Worm (Caenorhabditis elegans) whole organism, L3 larva: ENCODE results near the gene C24A3.4.

Source experiments
- ama-1 ChIP-seq: fragments of 150-350 bp; optimal IDR thresholded peaks from 2 replicates; lab custom pipeline; 2018
- ceh-16 ChIP-seq: sonication (generic microtip); optimal IDR thresholded peaks from 2 replicates; lab custom pipeline; 2017; ENCODE audit warnings: missing biosample characterization, missing genetic modification characterization
- ceh-28 ChIP-seq: fragments of 150-350 bp; optimal IDR thresholded peaks from 2 replicates; lab custom pipeline; 2014; ENCODE audit warnings: missing biosample characterization, missing genetic modification reagents, missing genetic modification characterization
- daf-12 ChIP-seq: fragments of 150-350 bp; optimal IDR thresholded peaks from 2 replicates; lab custom pipeline; 2014; ENCODE audit warnings: missing biosample characterization, missing genetic modification reagents, missing genetic modification characterization
- egl-5 ChIP-seq: fragments of 150-350 bp; optimal IDR thresholded peaks from 2 replicates; lab custom pipeline; 2017; ENCODE audit warnings: missing biosample characterization, missing genetic modification reagents, missing genetic modification characterization, inconsistent platforms
- elt-1 ChIP-seq: fragments of 150-350 bp; optimal IDR thresholded peaks from 2 replicates; lab custom pipeline; 2014; ENCODE audit warnings: missing biosample characterization, missing genetic modification characterization
- elt-2 ChIP-seq: sonication (generic microtip); optimal IDR thresholded peaks from 2 replicates; lab custom pipeline; 2016; ENCODE audit warnings: missing genetic modification reagents, mild to moderate bottlenecking, missing genetic modification characterization, missing compliant biosample characterization
- elt-3 ChIP-seq, 3 experiments: fragments of 150-350 bp in 1 of 3; sonication (generic microtip) in 2 of 3; optimal IDR thresholded peaks; 2 replicates in 2 of 3; 4 replicates in 1 of 3; lab custom pipeline; 2014 to 2017; ENCODE audit warnings: missing biosample characterization in 3 of 3, missing genetic modification characterization in 3 of 3
- eor-1 ChIP-seq, 2 experiments: fragments of 150-350 bp; optimal IDR thresholded peaks; 2 replicates each; lab custom pipeline; 2014 to 2018; ENCODE audit warnings: missing biosample characterization in 2 of 2, missing genetic modification characterization in 2 of 2
- fkh-10 ChIP-seq: sonication (generic microtip); optimal IDR thresholded peaks from 2 replicates; lab custom pipeline; 2017; ENCODE audit warnings: missing biosample characterization, missing genetic modification reagents, missing genetic modification characterization
- fkh-2 ChIP-seq: fragments of 150-350 bp; optimal IDR thresholded peaks from 2 replicates; lab custom pipeline; 2014; ENCODE audit warnings: missing biosample characterization, missing genetic modification reagents, missing genetic modification characterization
- jun-1 ChIP-seq: fragments of 150-350 bp; optimal IDR thresholded peaks from 2 replicates; lab custom pipeline; 2014; ENCODE audit warnings: missing biosample characterization, missing genetic modification reagents, missing genetic modification characterization
- lin-15B ChIP-seq: fragments of 150-350 bp; optimal IDR thresholded peaks from 2 replicates; lab custom pipeline; 2014; ENCODE audit warnings: missing biosample characterization, missing genetic modification characterization
- lin-39 ChIP-seq: fragments of 150-350 bp; optimal IDR thresholded peaks from 2 replicates; lab custom pipeline; 2018; ENCODE audit warnings: missing biosample characterization, missing genetic modification reagents, missing genetic modification characterization
- lsy-12 ChIP-seq: sonication (generic microtip); optimal IDR thresholded peaks from 2 replicates; lab custom pipeline; 2016; ENCODE audit warnings: mild to moderate bottlenecking, missing genetic modification characterization, missing compliant biosample characterization
- mdl-1 ChIP-seq: fragments of 150-350 bp; optimal IDR thresholded peaks from 2 replicates; lab custom pipeline; 2014; ENCODE audit warnings: missing biosample characterization, missing genetic modification characterization
- mml-1 ChIP-seq: fragments of 150-350 bp; sonication (generic microtip); optimal IDR thresholded peaks from 3 replicates; lab custom pipeline; 2014; ENCODE audit warnings: missing biosample characterization, missing genetic modification characterization
- nfya-1 ChIP-seq: sonication (generic microtip); optimal IDR thresholded peaks from 2 replicates; lab custom pipeline; 2017; ENCODE audit warnings: missing genetic modification characterization, mild to moderate bottlenecking, missing compliant biosample characterization, antibody characterized with exemption, moderate library complexity; ENCODE audit not compliant: insufficient read depth
- nhr-11 ChIP-seq: fragments of 150-350 bp; optimal IDR thresholded peaks from 2 replicates; lab custom pipeline; 2014; ENCODE audit warnings: missing biosample characterization, missing genetic modification characterization
- nhr-12 ChIP-seq: fragments of 150-350 bp; optimal IDR thresholded peaks from 2 replicates; lab custom pipeline; 2014; ENCODE audit warnings: missing biosample characterization, missing genetic modification characterization
- nhr-23 ChIP-seq: fragments of 150-350 bp; optimal IDR thresholded peaks from 2 replicates; lab custom pipeline; 2014; ENCODE audit warnings: missing biosample characterization, missing genetic modification reagents, missing genetic modification characterization
- nhr-237 ChIP-seq: fragments of 150-350 bp; optimal IDR thresholded peaks from 2 replicates; lab custom pipeline; 2014; ENCODE audit warnings: missing biosample characterization, missing genetic modification characterization
- nhr-25 ChIP-seq: sonication (generic microtip); optimal IDR thresholded peaks from 2 replicates; lab custom pipeline; 2017; ENCODE audit warnings: missing biosample characterization, missing genetic modification characterization
- nhr-28 ChIP-seq: fragments of 150-350 bp; optimal IDR thresholded peaks from 2 replicates; lab custom pipeline; 2014; ENCODE audit warnings: missing biosample characterization, missing genetic modification characterization
- nhr-43 ChIP-seq: sonication (generic microtip); optimal IDR thresholded peaks from 2 replicates; lab custom pipeline; 2016; ENCODE audit warnings: mild to moderate bottlenecking, missing genetic modification characterization, missing compliant biosample characterization; ENCODE audit not compliant: poor library complexity, severe bottlenecking
- nhr-67 ChIP-seq: fragments of 150-350 bp; optimal IDR thresholded peaks from 2 replicates; lab custom pipeline; 2014; ENCODE audit warnings: missing biosample characterization, missing genetic modification characterization
- nhr-76 ChIP-seq: fragments of 150-350 bp; sonication (generic microtip); optimal IDR thresholded peaks from 5 replicates; lab custom pipeline; 2014; ENCODE audit warnings: missing biosample characterization, missing genetic modification characterization
- nhr-77 ChIP-seq: fragments of 150-350 bp; optimal IDR thresholded peaks from 2 replicates; lab custom pipeline; 2014; ENCODE audit warnings: missing biosample characterization, missing genetic modification characterization
- pha-4 ChIP-seq: fragments of 150-350 bp; optimal IDR thresholded peaks from 2 replicates; lab custom pipeline; 2014; ENCODE audit warnings: missing biosample characterization, missing genetic modification reagents, missing genetic modification characterization
- pqm-1 ChIP-seq: fragments of 150-350 bp; optimal IDR thresholded peaks from 2 replicates; lab custom pipeline; 2017; ENCODE audit warnings: missing biosample characterization, missing genetic modification characterization, inconsistent platforms
- skn-1 ChIP-seq: fragments of 150-350 bp; optimal IDR thresholded peaks from 2 replicates; lab custom pipeline; 2014; ENCODE audit warnings: missing biosample characterization, missing genetic modification characterization
- snpc-4 ChIP-seq: fragments of 150-350 bp; optimal IDR thresholded peaks from 2 replicates; lab custom pipeline; 2014; ENCODE audit warnings: missing biosample characterization, missing genetic modification characterization
- tbx-2 ChIP-seq: sonication (generic microtip); optimal IDR thresholded peaks from 2 replicates; lab custom pipeline; 2016; ENCODE audit warnings: mild to moderate bottlenecking, missing genetic modification characterization, missing compliant biosample characterization
- unc-62 ChIP-seq: fragments of 150-350 bp; sonication (generic microtip); optimal IDR thresholded peaks from 4 replicates; lab custom pipeline; 2014; ENCODE audit warnings: missing biosample characterization, missing genetic modification reagents, missing genetic modification characterization
- ztf-11 ChIP-seq: fragments of 150-350 bp; optimal IDR thresholded peaks from 2 replicates; lab custom pipeline; 2014; ENCODE audit warnings: missing biosample characterization, missing genetic modification characterization
- ztf-4 ChIP-seq: fragments of 150-350 bp; optimal IDR thresholded peaks from 2 replicates; lab custom pipeline; 2014; ENCODE audit warnings: missing biosample characterization, missing genetic modification characterization

C24A3.4 gene

DNA sequence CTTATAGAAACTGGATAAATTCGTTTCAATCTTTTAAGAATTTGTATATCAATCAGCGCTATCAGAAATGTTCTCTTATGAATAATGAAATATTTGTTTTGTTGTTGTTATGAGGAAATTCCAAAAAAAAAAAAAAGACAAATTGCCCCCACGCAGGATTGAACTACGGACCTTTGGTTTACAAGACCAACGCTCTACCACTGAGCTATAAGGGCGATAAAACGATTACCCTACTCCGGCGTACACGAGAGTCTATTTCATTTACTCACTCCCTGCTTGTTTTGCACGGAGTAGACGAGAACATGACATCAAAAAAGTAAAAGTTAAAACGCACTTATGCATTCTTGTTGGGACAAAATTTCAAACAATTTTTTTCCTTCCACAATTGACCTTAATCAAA lies 32.1 kb downstream of the C24A3.4 start:
- TF ChIP-seq lin-15B (tag; lab: Kevin White, UChicago) (no peak), nhr-77 (tag; lab: Kevin White, UChicago) (no peak), snpc-4 (tag; lab: Kevin White, UChicago) (no peak), nhr-12 (no peak), ceh-28 (tag; lab: Kevin White, UChicago) (no peak), nhr-237 (tag; lab: Kevin White, UChicago) (no peak), nhr-43 (tag; lab: Kevin White, UChicago) (peak; percentile 72), tbx-2 (tag; lab: Kevin White, UChicago) (no peak), ceh-16 (tag; lab: Kevin White, UChicago) (no peak), lsy-12 (tag; lab: Kevin White, UChicago) (no peak), mdl-1 (tag; lab: Kevin White, UChicago) (no peak), nhr-76 (tag; lab: Kevin White, UChicago) (no peak), eor-1 (tag; optimal IDR thresholded peaks at IDR 0.05; lab: Kevin White, UChicago) (no peak), ztf-4 (tag; lab: Kevin White, UChicago) (no peak), elt-2 (tag; lab: Kevin White, UChicago) (peak; percentile 15), pha-4 (tag; lab: Kevin White, UChicago) (no peak), pqm-1 (tag; lab: Kevin White, UChicago) (peak; percentile 1), lin-39 (tag; lab: Kevin White, UChicago) (no peak), nfya-1 (no peak), mml-1 (tag; lab: Kevin White, UChicago) (no peak), fkh-2 (no peak), skn-1 (tag; lab: Kevin White, UChicago) (no peak), ama-1 (lab: Kevin White, UChicago) (no peak), egl-5 (tag; lab: Kevin White, UChicago) (no peak), elt-3 (tag; optimal IDR thresholded peaks at IDR 0.05; lab: Kevin White, UChicago) (no peak)

DNA sequence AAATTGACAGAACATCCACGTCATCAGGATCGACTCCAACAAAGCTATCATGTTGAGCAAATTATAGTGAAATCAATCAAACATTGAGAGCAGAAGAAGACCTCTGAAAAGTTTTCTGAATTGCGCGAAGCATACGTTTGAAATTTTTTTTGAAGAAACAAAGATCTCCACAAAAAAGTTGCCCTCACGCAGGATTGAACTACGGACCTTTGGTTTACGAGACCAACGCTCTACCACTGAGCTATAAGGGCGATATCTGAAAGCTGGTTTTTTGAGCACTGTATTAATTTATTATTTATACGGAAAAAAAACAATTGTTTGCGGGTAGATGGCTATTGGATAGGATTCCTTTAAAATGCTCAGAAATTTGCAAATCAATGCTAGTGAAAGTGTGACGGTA lies 33.3 kb downstream of the C24A3.4 start:
- TF ChIP-seq jun-1 (tag; lab: Kevin White, UChicago): no peak
- no peak for TF ChIP-seq fkh-10 (GFP tag; lab: Kevin White, UChicago)
- no peak for TF ChIP-seq lsy-12 (tag; lab: Kevin White, UChicago)
- TF ChIP-seq nhr-11 (tag; lab: Kevin White, UChicago): no peak
- no peak for TF ChIP-seq ceh-28 (tag; lab: Kevin White, UChicago)
- no peak for TF ChIP-seq nhr-67
- no peak for TF ChIP-seq fkh-2
- TF ChIP-seq ztf-11 (tag; lab: Kevin White, UChicago): no peak
- TF ChIP-seq pqm-1 (tag; lab: Kevin White, UChicago): no peak
- TF ChIP-seq nhr-28 (tag; lab: Kevin White, UChicago): no peak
- no peak for TF ChIP-seq elt-1 (tag; lab: Kevin White, UChicago)
- TF ChIP-seq ama-1 (lab: Kevin White, UChicago): no peak
- no peak for TF ChIP-seq daf-12 (tag; lab: Kevin White, UChicago)
- no peak for TF ChIP-seq nhr-237 (tag; lab: Kevin White, UChicago)

DNA sequence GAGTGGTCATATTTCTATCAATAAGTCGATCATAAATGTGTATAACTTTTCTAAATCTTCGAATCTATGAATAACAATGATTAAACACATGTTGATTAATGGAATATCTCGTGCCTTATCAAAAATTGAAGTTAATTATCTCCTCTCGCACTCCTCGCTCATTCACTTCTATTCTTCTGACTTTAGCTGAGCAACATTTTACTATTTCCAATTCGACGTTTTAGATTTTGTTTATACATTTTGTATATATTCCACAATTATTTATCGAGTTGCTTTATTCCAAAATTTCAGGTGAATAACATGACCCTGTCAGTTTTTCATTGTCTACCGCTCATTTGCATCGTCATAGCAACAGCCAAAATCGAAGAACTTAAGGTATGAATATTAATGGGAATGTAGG lies 35.1 kb downstream of the C24A3.4 start, which contains the start of gene T25B6.3:
T25B6.3 (plus strand) TSS at position 301 of the 400 bp plus-strand sequence.
- TF ChIP-seq elt-3 (tag; optimal IDR thresholded peaks at IDR 0.05; lab: Kevin White, UChicago) (no peak), unc-62 (no peak), skn-1 (tag; lab: Kevin White, UChicago) (no peak)
- TF ChIP-seq, all 47 proteins: peak for 0

ce11 chrX:9028909-9029520 lies 36.8 kb downstream of the C24A3.4 start, which contains the start of gene snf-12:
Gene snf-12 (plus strand): TSS chrX:9029470.
- TF ChIP-seq nhr-23 (tag; lab: Kevin White, UChicago) (peak; percentile 38), nhr-43 (tag; lab: Kevin White, UChicago) (no peak), nhr-25 (tag; lab: Kevin White, UChicago) (peak; percentile 73)
